Worm (Caenorhabditis elegans) whole organism, late embryonic: ENCODE results near the gene F49C5.10.

Experiments used
- C08G9.2 ChIP-seq: sonication (generic microtip); optimal IDR thresholded peaks from 2 replicates; lab custom pipeline; 2016; ENCODE audit warnings: mild to moderate bottlenecking, missing genetic modification characterization, moderate library complexity, missing compliant biosample characterization
- C38D4.7 ChIP-seq: fragments of 200-800 bp; sonication (Bioruptor generic); optimal IDR thresholded peaks from 2 replicates; lab custom pipeline; 2018; ENCODE audit warnings: mild to moderate bottlenecking, missing genetic modification characterization, moderate library complexity, missing compliant biosample characterization
- F13H6.1 ChIP-seq: sonication (generic microtip); optimal IDR thresholded peaks from 2 replicates; lab custom pipeline; 2016; ENCODE audit warnings: missing genetic modification characterization, missing compliant biosample characterization
- K09A11.1 ChIP-seq: sonication (generic microtip); optimal IDR thresholded peaks from 2 replicates; lab custom pipeline; 2017; ENCODE audit warnings: antibody characterized with exemption, mild to moderate bottlenecking, missing genetic modification characterization, missing compliant biosample characterization; ENCODE audit not compliant: insufficient read depth
- T23F11.4 ChIP-seq: fragments of 200-800 bp; sonication (Bioruptor generic); optimal IDR thresholded peaks from 2 replicates; lab custom pipeline; 2018; ENCODE audit warnings: mild to moderate bottlenecking, missing genetic modification characterization, missing compliant biosample characterization
- ceh-18 ChIP-seq: sonication (generic microtip); optimal IDR thresholded peaks from 2 replicates; lab custom pipeline; 2016; ENCODE audit warnings: missing genetic modification characterization, missing compliant biosample characterization
- ceh-2 ChIP-seq: sonication (generic microtip); optimal IDR thresholded peaks from 2 replicates; lab custom pipeline; 2016; ENCODE audit warnings: missing genotype, missing genetic modification characterization, missing compliant biosample characterization
- ceh-24 ChIP-seq: sonication (generic microtip); optimal IDR thresholded peaks from 2 replicates; lab custom pipeline; 2016; ENCODE audit warnings: mild to moderate bottlenecking, missing genetic modification characterization, missing compliant biosample characterization
- ceh-31 ChIP-seq: sonication (generic microtip); optimal IDR thresholded peaks from 2 replicates; lab custom pipeline; 2016; ENCODE audit warnings: missing genetic modification characterization, missing compliant biosample characterization
- ceh-34 ChIP-seq: sonication (generic microtip); optimal IDR thresholded peaks from 2 replicates; lab custom pipeline; 2016; ENCODE audit warnings: mild to moderate bottlenecking, missing genetic modification characterization, missing compliant biosample characterization
- dmd-4 ChIP-seq: sonication (generic microtip); optimal IDR thresholded peaks from 2 replicates; lab custom pipeline; 2016; ENCODE audit warnings: borderline replicate concordance, missing genetic modification characterization, missing compliant biosample characterization
- dve-1 ChIP-seq: sonication (generic microtip); optimal IDR thresholded peaks from 2 replicates; lab custom pipeline; 2017; ENCODE audit warnings: antibody characterized with exemption, mild to moderate bottlenecking, missing genetic modification characterization, missing compliant biosample characterization
- elt-2 ChIP-seq: sonication (generic microtip); optimal IDR thresholded peaks from 2 replicates; lab custom pipeline; 2016; ENCODE audit warnings: missing genetic modification reagents, missing genetic modification characterization, missing compliant biosample characterization
- ets-4 ChIP-seq: sonication (generic microtip); optimal IDR thresholded peaks from 2 replicates; lab custom pipeline; 2016; ENCODE audit warnings: missing genetic modification characterization, missing compliant biosample characterization
- eyg-1 ChIP-seq: sonication (generic microtip); optimal IDR thresholded peaks from 2 replicates; lab custom pipeline; 2016; ENCODE audit warnings: missing genotype, missing genetic modification characterization, missing compliant biosample characterization
- fax-1 ChIP-seq: sonication (generic microtip); optimal IDR thresholded peaks from 2 replicates; lab custom pipeline; 2016; ENCODE audit warnings: missing genotype, missing genetic modification characterization, missing compliant biosample characterization
- fkh-10 ChIP-seq: fragments of 150-350 bp; optimal IDR thresholded peaks from 2 replicates; lab custom pipeline; 2014; ENCODE audit warnings: missing biosample characterization, missing genetic modification reagents, missing genetic modification characterization
- fkh-6 ChIP-seq: sonication (generic microtip); optimal IDR thresholded peaks from 2 replicates; lab custom pipeline; 2016; ENCODE audit warnings: missing genetic modification characterization, missing compliant biosample characterization
- hlh-13 ChIP-seq: fragments of 200-800 bp; sonication (Bioruptor generic); optimal IDR thresholded peaks from 2 replicates; lab custom pipeline; 2018; ENCODE audit warnings: mild to moderate bottlenecking, missing genetic modification characterization, missing compliant biosample characterization
- hlh-15 ChIP-seq: sonication (generic microtip); optimal IDR thresholded peaks from 2 replicates; lab custom pipeline; 2016; ENCODE audit warnings: missing genetic modification characterization, missing compliant biosample characterization
- lim-6 ChIP-seq: sonication (generic microtip); optimal IDR thresholded peaks from 2 replicates; lab custom pipeline; 2016; ENCODE audit warnings: missing genetic modification characterization, missing compliant biosample characterization
- madf-2 ChIP-seq: sonication (generic microtip); optimal IDR thresholded peaks from 2 replicates; lab custom pipeline; 2017; ENCODE audit warnings: missing genetic modification characterization, missing compliant biosample characterization
- mec-3 ChIP-seq: sonication (generic microtip); optimal IDR thresholded peaks from 2 replicates; lab custom pipeline; 2016; ENCODE audit warnings: borderline replicate concordance, missing genetic modification characterization, missing compliant biosample characterization
- nfya-1 ChIP-seq: sonication (generic microtip); optimal IDR thresholded peaks from 2 replicates; lab custom pipeline; 2017; ENCODE audit warnings: missing genetic modification characterization, mild to moderate bottlenecking, missing compliant biosample characterization, antibody characterized with exemption, moderate library complexity
- nhr-11 ChIP-seq: fragments of 150-350 bp; optimal IDR thresholded peaks from 2 replicates; lab custom pipeline; 2014; ENCODE audit warnings: missing biosample characterization, missing genetic modification characterization
- pag-3 ChIP-seq: sonication (generic microtip); optimal IDR thresholded peaks from 2 replicates; lab custom pipeline; 2016; ENCODE audit warnings: missing compliant biosample characterization, missing genetic modification characterization, borderline replicate concordance
- pat-9 ChIP-seq: fragments of 200-800 bp; sonication (Bioruptor generic); optimal IDR thresholded peaks from 2 replicates; lab custom pipeline; 2018; ENCODE audit warnings: mild to moderate bottlenecking, missing genetic modification characterization, moderate library complexity, missing compliant biosample characterization
- pax-1 ChIP-seq: fragments of 150-350 bp; optimal IDR thresholded peaks from 2 replicates; lab custom pipeline; 2014; ENCODE audit warnings: missing biosample characterization, missing genetic modification characterization
- pha-2 ChIP-seq: sonication (generic microtip); optimal IDR thresholded peaks from 2 replicates; lab custom pipeline; 2017; ENCODE audit warnings: mild to moderate bottlenecking, missing genetic modification characterization, missing compliant biosample characterization
- pha-4 ChIP-seq: fragments of 150-350 bp; optimal IDR thresholded peaks from 2 replicates; lab custom pipeline; 2018; ENCODE audit warnings: missing biosample characterization, missing genetic modification reagents, missing genetic modification characterization
- unc-42 ChIP-seq: sonication (generic microtip); optimal IDR thresholded peaks from 2 replicates; lab custom pipeline; 2016; ENCODE audit warnings: missing genotype, missing genetic modification characterization, missing compliant biosample characterization
- ztf-16 ChIP-seq: sonication (generic microtip); optimal IDR thresholded peaks from 2 replicates; lab custom pipeline; 2017; ENCODE audit warnings: missing genetic modification characterization, missing compliant biosample characterization

The F49C5.10 gene

ce11 chrII:12555579-12555978 lies 9.0 kb downstream of the F49C5.10 start, which contains the start of gene F49C5.11:
Gene F49C5.11, plus strand, starts transcription at chrII:12555879.
- TF ChIP-seq ztf-16 (tag; lab: Kevin White, UChicago) = no peak
- TF ChIP-seq lim-6 (tag; lab: Kevin White, UChicago) = no peak
- TF ChIP-seq, all 69 proteins: peak for 0

- no peak for TF ChIP-seq ztf-16 (tag; lab: Kevin White, UChicago)
- no peak for TF ChIP-seq eyg-1 (tag; lab: Kevin White, UChicago)
- TF ChIP-seq hlh-13 = no peak
- TF ChIP-seq ets-4 = no peak
- TF ChIP-seq nhr-11 (tag; lab: Kevin White, UChicago) = no peak
- TF ChIP-seq dmd-4 (tag; lab: Kevin White, UChicago) = no peak
- TF ChIP-seq, all 69 proteins: peak for 0
Measured at ce11 chrII:12560210-12560609, 13.7 kb downstream of the F49C5.10 start, which contains the start of gene F49C5.12. Gene F49C5.12, minus strand, starts transcription at chrII:12560310.

ce11 chrII:12565851-12566250 lies 19.3 kb downstream of the F49C5.10 start, which contains the start of gene F49C5.7:
Gene F49C5.7, plus strand, starts transcription at chrII:12566151.
- TF ChIP-seq madf-2 = no peak
- TF ChIP-seq pat-9 (tag; lab: Kevin White, UChicago) = no peak
- no peak for TF ChIP-seq C08G9.2 (tag; lab: Kevin White, UChicago)
- no peak for TF ChIP-seq pax-1 (tag; lab: Kevin White, UChicago)
- TF ChIP-seq hlh-13 = no peak
- TF ChIP-seq ceh-24 (tag; lab: Kevin White, UChicago) = no peak
- TF ChIP-seq elt-2 (tag; lab: Kevin White, UChicago) = no peak
- no peak for TF ChIP-seq ceh-31
- no peak for TF ChIP-seq ceh-34

ce11 chrII:12570523-12570922 lies 24.0 kb downstream of the F49C5.10 start, which contains the start of gene Y38E10A.1:
Gene Y38E10A.1, minus strand, starts transcription at chrII:12570623.
- TF ChIP-seq T23F11.4 (GFP tag; lab: Kevin White, UChicago) (no peak), dve-1 (tag; lab: Kevin White, UChicago) (no peak), pha-4 (tag; lab: Kevin White, UChicago) (no peak), ceh-24 (tag; lab: Kevin White, UChicago) (no peak), pha-2 (tag; lab: Kevin White, UChicago) (no peak), nfya-1 (tag; lab: Kevin White, UChicago) (no peak), K09A11.1 (tag; lab: Kevin White, UChicago) (no peak), pax-1 (tag; lab: Kevin White, UChicago) (no peak), pag-3 (tag; lab: Kevin White, UChicago) (no peak), unc-42 (tag; lab: Kevin White, UChicago) (no peak), C38D4.7 (GFP tag; lab: Kevin White, UChicago) (no peak)

ce11 chrII:12572760-12573159 lies 26.2 kb downstream of the F49C5.10 start, which contains the start of gene Y38E10A.35:
Gene Y38E10A.35, minus strand, starts transcription at chrII:12572860.
- no peak for TF ChIP-seq lim-6 (tag; lab: Kevin White, UChicago)
- no peak for TF ChIP-seq ceh-2 (tag; lab: Kevin White, UChicago)
- no peak for TF ChIP-seq mec-3
- TF ChIP-seq pha-4 (tag; lab: Kevin White, UChicago) = no peak
- TF ChIP-seq fkh-10 (GFP tag; lab: Kevin White, UChicago) = no peak
- no peak for TF ChIP-seq nfya-1 (tag; lab: Kevin White, UChicago)
- TF ChIP-seq fkh-6 (tag; lab: Kevin White, UChicago) = no peak
- TF ChIP-seq hlh-15 (tag; lab: Kevin White, UChicago) = no peak
- TF ChIP-seq ceh-18 (tag; lab: Kevin White, UChicago) = no peak
- TF ChIP-seq fax-1 (tag; lab: Kevin White, UChicago) = no peak
- TF ChIP-seq pax-1 (tag; lab: Kevin White, UChicago) = no peak
- no peak for TF ChIP-seq F13H6.1 (tag; lab: Kevin White, UChicago)
